Fruit fly (Drosophila melanogaster): Measurements from ENCODE around the gene CG6813.

CG6813 gene

DNA sequence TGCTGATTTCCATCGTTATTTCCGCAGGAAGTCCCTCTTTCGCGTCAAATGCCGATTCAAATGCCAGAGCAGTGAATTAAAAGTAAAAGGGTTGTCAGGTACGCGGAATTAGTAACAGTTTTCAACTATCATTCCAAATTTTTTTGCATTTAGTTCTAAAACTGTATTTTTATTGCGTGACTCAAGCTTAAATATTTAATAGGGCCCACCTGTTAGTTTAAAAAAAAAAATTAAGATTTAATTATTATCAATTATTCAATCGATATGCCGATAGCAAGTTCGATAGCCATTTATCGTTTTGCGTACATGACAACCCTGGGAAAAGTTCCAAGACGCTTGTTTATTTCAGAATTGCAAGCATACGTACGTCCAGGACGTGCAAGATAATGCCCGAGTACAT, 3.4 kb downstream of the CG6813 start, which contains the start of gene CG14711 (continued):
- TF ChIP-seq CG10431 (GFP tag; optimal IDR thresholded peaks at IDR 0.05) = peak; percentile 82
- TF ChIP-seq CG4707 (GFP tag; optimal IDR thresholded peaks at IDR 0.05) = peak; percentile 33
- TF ChIP-seq bcd (GFP tag; optimal IDR thresholded peaks at IDR 0.05) = peak; percentile 80
- TF ChIP-seq Doc3 (GFP tag; IDR thresholded peaks at IDR 0.05; ENCODE audit: partially characterized antibody) = peak; percentile 79
- no peak for TF ChIP-seq da (GFP tag; optimal IDR thresholded peaks at IDR 0.05)
- TF ChIP-seq CG17328 (GFP tag; IDR thresholded peaks at IDR 0.05) = peak; percentile 83
- TF ChIP-seq CG2202 (tag; optimal IDR thresholded peaks at IDR 0.05) = peak; percentile 74
- peak; percentile 52 for TF ChIP-seq Atf-2 (GFP tag; optimal IDR thresholded peaks at IDR 0.05)
- TF ChIP-seq CG15514 (GFP tag; optimal IDR thresholded peaks at IDR 0.05) = peak; percentile 86
- TF ChIP-seq B-H2 (GFP tag; optimal IDR thresholded peaks at IDR 0.05) = peak; percentile 91
- peak; percentile 84 for TF ChIP-seq CG1233 (GFP tag; optimal IDR thresholded peaks at IDR 0.05)
- 0 out of 2 replicates have a peak, but pooled peaks have one; percentile 17 for TF ChIP-seq Lim3 (GFP tag; IDR thresholded peaks at IDR 0.05)
- TF ChIP-seq sug (tag; optimal IDR thresholded peaks at IDR 0.05) = peak; percentile 86
- peak; percentile 8 for TF ChIP-seq btn (GFP tag; optimal IDR thresholded peaks at IDR 0.05)
- TF ChIP-seq Awh (GFP tag; IDR thresholded peaks at IDR 0.05) = peak; percentile 80
- TF ChIP-seq CG7745 (tag; optimal IDR thresholded peaks at IDR 0.05) = peak; percentile 47
- TF ChIP-seq Dip3 (GFP tag; optimal IDR thresholded peaks at IDR 0.05) = peak; percentile 65
- TF ChIP-seq Dad (GFP tag; optimal IDR thresholded peaks at IDR 0.05) = peak; percentile 57
- peak; percentile 63 for TF ChIP-seq CG8089 (GFP tag; optimal IDR thresholded peaks at IDR 0.05)
- no peak for TF ChIP-seq lov (optimal IDR thresholded peaks at IDR 0.05)
- TF ChIP-seq lov (GFP tag; IDR thresholded peaks at IDR 0.05) = peak; percentile 83; the same call in 2 of the 3 replicates
- TF ChIP-seq zen (tag; optimal IDR thresholded peaks at IDR 0.05) = peak; percentile 84
- peak; percentile 79 for TF ChIP-seq al (GFP tag; IDR thresholded peaks at IDR 0.05)
- TF ChIP-seq dm (GFP tag; optimal IDR thresholded peaks at IDR 0.05) = peak; percentile 22
- TF ChIP-seq mld (GFP tag; IDR thresholded peaks at IDR 0.05; ENCODE audit: partially characterized antibody) = no peak; the same call in 2 of the 3 replicates
- peak; percentile 64 for TF ChIP-seq Adf1 (GFP tag; IDR thresholded peaks at IDR 0.05)
- peak; percentile 27; the same call in 1 of the 2 replicates for TF ChIP-seq klu (GFP tag; IDR thresholded peaks at IDR 0.05)
- TF ChIP-seq GATAe (GFP tag; conservative IDR thresholded peaks at IDR 0.05) = no peak; the same call in 1 of the 2 replicates
- TF ChIP-seq CG18262 (tag; optimal IDR thresholded peaks at IDR 0.05) = peak; percentile 83
- TF ChIP-seq CG8388 (GFP tag; optimal IDR thresholded peaks at IDR 0.05) = peak; percentile 82
- peak; percentile 59; the same call in 2 of the 3 replicates for TF ChIP-seq Opbp (GFP tag; IDR thresholded peaks at IDR 0.05; ENCODE audit: partially characterized antibody)
- no peak for TF ChIP-seq CG4282 (GFP tag; optimal IDR thresholded peaks at IDR 0.05)
- TF ChIP-seq bab2 (GFP tag; optimal IDR thresholded peaks at IDR 0.05) = peak; percentile 83
- TF ChIP-seq CG34422 (GFP tag; IDR thresholded peaks at IDR 0.05) = peak; percentile 82
- peak; percentile 93 for TF ChIP-seq Dll (GFP tag; IDR thresholded peaks at IDR 0.05; ENCODE audit: partially characterized antibody)
- TF ChIP-seq CG42726 (GFP tag; IDR thresholded peaks at IDR 0.05; ENCODE audit: partially characterized antibody) = no peak
- TF ChIP-seq E2f2 (GFP tag; IDR thresholded peaks at IDR 0.05) = peak; percentile 81
- peak; percentile 75 for TF ChIP-seq Aef1 (GFP tag; IDR thresholded peaks at IDR 0.05)
- TF ChIP-seq CG11560 (tag; IDR thresholded peaks at IDR 0.05) = peak; percentile 75
- TF ChIP-seq gem (tag; optimal IDR thresholded peaks at IDR 0.05) = peak; percentile 93
- TF ChIP-seq en (GFP tag; optimal IDR thresholded peaks at IDR 0.05) = peak; percentile 6
- TF ChIP-seq ATbp (GFP tag; optimal IDR thresholded peaks at IDR 0.05) = peak; percentile 65
- peak; percentile 86 for TF ChIP-seq Spps (tag; optimal IDR thresholded peaks at IDR 0.05)
- TF ChIP-seq HHEX (GFP tag; optimal IDR thresholded peaks at IDR 0.05) = peak; percentile 78
- peak; percentile 98 for TF ChIP-seq CG18764 (GFP tag; optimal IDR thresholded peaks at IDR 0.05)
- no peak for TF ChIP-seq hkb (optimal IDR thresholded peaks at IDR 0.05)
- TF ChIP-seq hkb (GFP tag; IDR thresholded peaks at IDR 0.05) = peak; percentile 89
- TF ChIP-seq fd64A (GFP tag; optimal IDR thresholded peaks at IDR 0.05) = no peak
- TF ChIP-seq seq (GFP tag; IDR thresholded peaks at IDR 0.05) = peak; percentile 76
- peak; percentile 65 for TF ChIP-seq Oaz (GFP tag; IDR thresholded peaks at IDR 0.05)
- TF ChIP-seq abd-A (tag; optimal IDR thresholded peaks at IDR 0.05) = no peak

Data from whole organism, embryonic.